Fruit fly (Drosophila melanogaster) whole organism, prepupa: ENCODE measurements around the gene Dhc93AB.
A peak's percentile ranks its signal among the peaks of the same experiment; 100 is the strongest.

Source experiments
- Blimp-1 ChIP-seq: fragments of 200-800 bp; sonication (Bioruptor generic); optimal IDR thresholded peaks from 3 replicates; lab custom pipeline; 2017; ENCODE audit warnings: missing biosample characterization, missing genetic modification characterization, mild to moderate bottlenecking, moderate library complexity, missing genetic modification reagents
- CG10631 ChIP-seq: fragments of 200-800 bp; sonication (Bioruptor generic); optimal IDR thresholded peaks from 2 replicates; lab custom pipeline; 2016; ENCODE audit warnings: missing biosample characterization, missing genetic modification characterization
- CG10669 ChIP-seq: fragments of 200-800 bp; sonication (Bioruptor generic); optimal IDR thresholded peaks from 3 replicates; lab custom pipeline; 2018; ENCODE audit warnings: missing biosample characterization, mild to moderate bottlenecking, missing genetic modification characterization, moderate library complexity
- CG11902 ChIP-seq: fragments of 200-800 bp; sonication (Bioruptor generic); optimal IDR thresholded peaks from 3 replicates; lab custom pipeline; 2016; ENCODE audit warnings: missing biosample characterization, missing genetic modification characterization
- CG16779 ChIP-seq: fragments of 200-800 bp; sonication (Bioruptor generic); optimal IDR thresholded peaks from 3 replicates; lab custom pipeline; 2017; ENCODE audit warnings: missing biosample characterization, mild to moderate bottlenecking, missing genetic modification characterization
- CG3032 ChIP-seq: fragments of 200-800 bp; optimal IDR thresholded peaks from 2 replicates; lab custom pipeline; 2019; ENCODE audit warnings: missing biosample characterization, mild to moderate bottlenecking, missing genetic modification characterization, moderate library complexity
- CG31627 ChIP-seq: fragments of 200-800 bp; sonication (Bioruptor generic); optimal IDR thresholded peaks from 3 replicates; lab custom pipeline; 2016; ENCODE audit warnings: missing biosample characterization, missing genetic modification characterization
- CG3919 ChIP-seq: fragments of 200-800 bp; sonication (Bioruptor generic); optimal IDR thresholded peaks from 3 replicates; lab custom pipeline; 2016; ENCODE audit warnings: missing biosample characterization, missing genetic modification characterization
- CG4318 ChIP-seq: fragments of 200-800 bp; sonication (Bioruptor generic); optimal IDR thresholded peaks from 3 replicates; lab custom pipeline; 2017; ENCODE audit warnings: missing biosample characterization, mild to moderate bottlenecking, missing genetic modification characterization
- CG6163 ChIP-seq: fragments of 200-800 bp; sonication (Bioruptor generic); IDR thresholded peaks from 3 replicates; pipeline ENCODE4 v1.3.6; 2022; ENCODE audit warnings: missing biosample characterization, missing genetic modification characterization
- CG6276 ChIP-seq: fragments of 200-800 bp; sonication (Bioruptor generic); optimal IDR thresholded peaks from 2 replicates; lab custom pipeline; 2017; ENCODE audit warnings: missing biosample characterization, mild to moderate bottlenecking, missing genetic modification characterization
- CG6808 ChIP-seq: fragments of 200-800 bp; sonication (Bioruptor generic); optimal IDR thresholded peaks from 3 replicates; lab custom pipeline; 2017; ENCODE audit warnings: missing biosample characterization, missing genetic modification characterization, mild to moderate bottlenecking, moderate library complexity, missing genetic modification reagents
- CG6854 ChIP-seq: fragments of 200-800 bp; sonication (Bioruptor generic); optimal IDR thresholded peaks from 2 replicates; lab custom pipeline; 2017; ENCODE audit warnings: missing biosample characterization, mild to moderate bottlenecking, missing genetic modification characterization
- CG7368 ChIP-seq: fragments of 200-800 bp; sonication (Bioruptor generic); optimal IDR thresholded peaks from 3 replicates; lab custom pipeline; 2016; ENCODE audit warnings: missing biosample characterization, missing genetic modification characterization
- CG8119 ChIP-seq: fragments of 200-800 bp; sonication (Bioruptor generic); IDR thresholded peaks from 3 replicates; pipeline ENCODE4 v1.3.6; 2022; ENCODE audit warnings: missing biosample characterization, missing genetic modification characterization
- Eip75B ChIP-seq: fragments of 200-800 bp; sonication (Bioruptor generic); optimal IDR thresholded peaks from 3 replicates; lab custom pipeline; 2016; ENCODE audit warnings: missing biosample characterization, missing genetic modification characterization
- Eip78C ChIP-seq: fragments of 200-800 bp; sonication (Bioruptor generic); peaks from one replicate; lab custom pipeline; 2016; ENCODE audit warnings: missing biosample characterization, missing genetic modification characterization
- Eip93F ChIP-seq: fragments of 200-800 bp; sonication (Bioruptor generic); optimal IDR thresholded peaks from 2 replicates; lab custom pipeline; 2016; ENCODE audit warnings: missing biosample characterization, mild to moderate bottlenecking, missing genetic modification characterization
- Gug ChIP-seq: fragments of 200-800 bp; sonication (Bioruptor generic); IDR thresholded peaks from 2 replicates; pipeline ENCODE4 v1.3.6; 2022; ENCODE audit warnings: missing biosample characterization, missing genetic modification characterization
- Hr39 ChIP-seq: fragments of 200-800 bp; sonication (Bioruptor generic); optimal IDR thresholded peaks from 2 replicates; lab custom pipeline; 2016; ENCODE audit warnings: missing biosample characterization, missing genetic modification characterization
- Hr4 ChIP-seq: fragments of 200-800 bp; sonication (Bioruptor generic); optimal IDR thresholded peaks from 3 replicates; lab custom pipeline; 2016; ENCODE audit warnings: missing biosample characterization, missing genetic modification characterization
- Lpt ChIP-seq: fragments of 200-800 bp; sonication (Bioruptor generic); optimal IDR thresholded peaks from 3 replicates; lab custom pipeline; 2016; ENCODE audit warnings: missing biosample characterization, missing genetic modification characterization
- Met ChIP-seq: fragments of 200-800 bp; sonication (Bioruptor generic); optimal IDR thresholded peaks from 3 replicates; lab custom pipeline; 2016; ENCODE audit warnings: missing biosample characterization, missing genetic modification characterization
- Sox102F ChIP-seq: fragments of 200-800 bp; sonication (Bioruptor generic); optimal IDR thresholded peaks from 2 replicates; lab custom pipeline; 2016; ENCODE audit warnings: missing biosample characterization, mild to moderate bottlenecking, missing genetic modification characterization
- Sox14 ChIP-seq: fragments of 200-800 bp; sonication (Bioruptor generic); optimal IDR thresholded peaks from 3 replicates; lab custom pipeline; 2016; ENCODE audit warnings: missing biosample characterization, missing genetic modification characterization
- Sox15 ChIP-seq: fragments of 200-800 bp; sonication (Bioruptor generic); optimal IDR thresholded peaks from 3 replicates; lab custom pipeline; 2016; ENCODE audit warnings: missing biosample characterization, missing genetic modification characterization
- achi ChIP-seq: fragments of 200-800 bp; sonication (Bioruptor generic); optimal IDR thresholded peaks from 3 replicates; lab custom pipeline; 2016; ENCODE audit warnings: missing biosample characterization, missing genetic modification characterization
- dsx ChIP-seq: fragments of 200-800 bp; optimal IDR thresholded peaks from 3 replicates; lab custom pipeline; 2019; ENCODE audit warnings: missing biosample characterization, mild to moderate bottlenecking, missing genetic modification characterization, moderate library complexity; ENCODE audit not compliant: poor library complexity, severe bottlenecking
- eg ChIP-seq: fragments of 200-800 bp; sonication (Bioruptor generic); IDR thresholded peaks from 3 replicates; pipeline ENCODE4 v1.3.6; 2022; ENCODE audit warnings: missing biosample characterization, missing genetic modification characterization
- fd59A ChIP-seq: fragments of 200-800 bp; sonication (Bioruptor generic); optimal IDR thresholded peaks from 2 replicates; lab custom pipeline; 2017; ENCODE audit warnings: missing biosample characterization, mild to moderate bottlenecking, missing genetic modification characterization, missing genetic modification reagents
- fkh ChIP-seq: fragments of 200-800 bp; sonication (Bioruptor generic); optimal IDR thresholded peaks from 3 replicates; lab custom pipeline; 2017; ENCODE audit warnings: missing biosample characterization, mild to moderate bottlenecking, missing genetic modification characterization, moderate library complexity
- lz ChIP-seq: fragments of 200-800 bp; sonication (Bioruptor generic); optimal IDR thresholded peaks from 3 replicates; lab custom pipeline; 2016; ENCODE audit warnings: missing biosample characterization, missing genetic modification characterization
- pdm3 ChIP-seq: fragments of 200-800 bp; sonication (Bioruptor generic); optimal IDR thresholded peaks from 3 replicates; lab custom pipeline; 2016; ENCODE audit warnings: missing biosample characterization, missing genetic modification characterization
- ss ChIP-seq, 2 experiments: fragments of 200-800 bp; sonication (Bioruptor generic); optimal IDR thresholded peaks; 2 replicates in 1 of 2; 3 replicates in 1 of 2; lab custom pipeline; 2017 to 2018; ENCODE audit warnings: mild to moderate bottlenecking in 2 of 2, missing biosample characterization in 2 of 2, missing genetic modification characterization in 2 of 2, moderate library complexity in 1 of 2
- svp ChIP-seq: fragments of 200-800 bp; sonication (Bioruptor generic); peaks from one replicate; lab custom pipeline; 2016; ENCODE audit warnings: missing biosample characterization, missing genetic modification characterization
- topi ChIP-seq: fragments of 200-800 bp; sonication (Bioruptor generic); optimal IDR thresholded peaks from 3 replicates; lab custom pipeline; 2016; ENCODE audit warnings: missing biosample characterization, missing genetic modification characterization
- vri ChIP-seq: fragments of 200-800 bp; sonication (Bioruptor generic); optimal IDR thresholded peaks from 3 replicates; lab custom pipeline; 2016; ENCODE audit warnings: missing biosample characterization, mild to moderate bottlenecking, missing genetic modification characterization

Gene Dhc93AB

dm6 chr3R:21017464-21018080 lies 24.7 kb downstream of the Dhc93AB start, which contains the start of gene Rlip (continued):
- TF ChIP-seq Hr39 (GFP tag; lab: Kevin White, UChicago) (peak; percentile 39), fkh (GFP tag; lab: Kevin White, UChicago) (peak; percentile 76), CG6808 (peak; percentile 12), Lpt (peak; percentile 47), Met (GFP tag; lab: Kevin White, UChicago) (no peak), CG6854 (no peak), CG10631 (GFP tag; lab: Kevin White, UChicago) (peak; percentile 39), ss (GFP tag; optimal IDR thresholded peaks at IDR 0.05; lab: Kevin White, UChicago) (peak in 1 of 2 experiments; percentile 40), CG11902 (GFP tag; lab: Kevin White, UChicago) (peak; percentile 52), lz (GFP tag; lab: Kevin White, UChicago) (peak; percentile 53), dsx (GFP tag; lab: Kevin White, UChicago) (peak; percentile 1), Gug (GFP tag; lab: Robert Waterston, UW) (peak; percentile 57), Eip75B (GFP tag; lab: Kevin White, UChicago) (peak; percentile 15), CG10669 (peak; percentile 63), achi (no peak), CG3919 (peak; percentile 61), eg (GFP tag; lab: Robert Waterston, UW) (peak; percentile 79), CG4318 (GFP tag; lab: Kevin White, UChicago) (no peak), topi (GFP tag; lab: Kevin White, UChicago) (peak; percentile 51), CG3032 (tag; lab: Kevin White, UChicago) (peak; percentile 62), Sox102F (GFP tag; lab: Kevin White, UChicago) (no peak), CG16779 (tag; lab: Kevin White, UChicago) (peak; percentile 37), pdm3 (peak; percentile 22)

- TF ChIP-seq fkh (GFP tag; lab: Kevin White, UChicago), result peak; percentile 60
- TF ChIP-seq CG7368 (GFP tag; lab: Kevin White, UChicago), result no peak
- TF ChIP-seq vri (GFP tag; lab: Kevin White, UChicago), result peak; percentile 93
- peak; percentile 72 for TF ChIP-seq Eip78C (GFP tag; lab: Kevin White, UChicago)
- peak; percentile 3 for TF ChIP-seq CG3919
- TF ChIP-seq svp (GFP tag; lab: Kevin White, UChicago), result peak; percentile 96
- TF ChIP-seq topi (GFP tag; lab: Kevin White, UChicago), result peak; percentile 13
- TF ChIP-seq CG31627 (GFP tag; lab: Kevin White, UChicago), result no peak
These were observed 26.7 kb downstream of the Dhc93AB start, which contains the start of gene CG5697 for dm6 chr3R:21015636-21016035. Gene CG5697, plus strand, starts transcription at chr3R:21015949.

DNA sequence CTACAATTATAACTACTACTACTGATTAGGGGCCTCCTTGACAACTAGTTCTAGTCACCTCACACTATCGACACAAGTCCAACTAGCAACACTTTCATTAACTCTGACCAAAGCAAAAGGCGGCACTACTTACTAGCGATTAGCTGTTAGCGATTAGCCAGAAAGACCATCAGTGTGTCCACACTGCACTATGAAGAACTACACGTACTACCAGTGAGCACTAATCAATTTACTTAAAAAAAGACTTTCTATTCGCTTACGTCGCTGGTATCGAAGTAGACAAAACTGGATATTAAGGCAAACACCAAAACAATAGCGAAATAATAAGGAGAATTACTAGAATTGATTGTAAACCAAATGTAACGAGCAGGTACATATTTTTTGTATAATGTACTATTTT lies 28.5 kb downstream of the Dhc93AB start:
- no peak for TF ChIP-seq CG6276 (GFP tag; lab: Kevin White, UChicago)
- no peak for TF ChIP-seq Eip78C (GFP tag; lab: Kevin White, UChicago)
- no peak for TF ChIP-seq CG7368 (GFP tag; lab: Kevin White, UChicago)
- no peak for TF ChIP-seq Eip93F (GFP tag; lab: Kevin White, UChicago)
- no peak for TF ChIP-seq CG31627 (GFP tag; lab: Kevin White, UChicago)
- TF ChIP-seq fd59A (GFP tag; lab: Kevin White, UChicago), result no peak
- no peak for TF ChIP-seq svp (GFP tag; lab: Kevin White, UChicago)
- no peak for TF ChIP-seq Sox14
- TF ChIP-seq Sox15 (GFP tag; lab: Kevin White, UChicago), result no peak
- TF ChIP-seq CG6854, result no peak
- no peak for TF ChIP-seq CG4318 (GFP tag; lab: Kevin White, UChicago)
- no peak for TF ChIP-seq Blimp-1
- no peak for TF ChIP-seq CG8119 (GFP tag; lab: Robert Waterston, UW)
- no peak for TF ChIP-seq Hr4 (GFP tag; lab: Kevin White, UChicago)
- TF ChIP-seq CG6163 (GFP tag; lab: Robert Waterston, UW), result no peak
